Worm (Caenorhabditis elegans): ENCODE measurements around the gene K01D12.7.

The K01D12.7 gene

DNA sequence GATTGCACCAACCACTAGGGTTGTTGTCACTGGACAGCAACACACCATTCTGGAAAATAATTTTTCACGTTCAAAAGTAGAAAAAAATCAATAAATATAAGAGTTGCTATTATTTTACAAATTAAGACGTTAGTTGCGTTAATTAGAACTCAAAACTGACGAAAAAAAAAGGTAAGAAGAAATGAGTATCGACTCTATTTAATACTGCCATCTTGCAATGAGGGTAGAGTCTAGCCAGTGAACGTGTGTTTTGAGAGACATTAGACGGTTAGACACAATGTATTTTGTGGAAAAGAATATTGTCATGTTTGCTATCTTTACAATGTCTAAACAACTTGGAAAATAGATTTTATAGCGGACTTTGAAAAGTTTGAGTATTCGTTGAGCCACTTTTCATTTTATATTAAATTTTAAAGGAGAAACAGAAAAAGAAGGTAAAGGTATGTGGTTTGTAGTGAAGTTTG, 12.4 kb upstream of the K01D12.7 start, which contains the start of gene cdr-6 (continued):
- TF ChIP-seq T20F7.1 (GFP tag; optimal IDR thresholded peaks at IDR 0.05), result peak; percentile 18
- 0 out of 2 replicates have a peak, but pooled peaks have one; percentile 10 for TF ChIP-seq hmg-1.1 (GFP tag; IDR thresholded peaks at IDR 0.05)
- TF ChIP-seq nhr-28 (tag; optimal IDR thresholded peaks at IDR 0.05), result peak; percentile 77
- peak; percentile 52 for TF ChIP-seq nhr-6 (tag; optimal IDR thresholded peaks at IDR 0.05)
- no peak for TF ChIP-seq madf-9 (GFP tag; conservative IDR thresholded peaks at IDR 0.05)
- TF ChIP-seq rbr-2 (tag; optimal IDR thresholded peaks at IDR 0.05), result no peak
- TF ChIP-seq mxl-3 (GFP tag; optimal IDR thresholded peaks at IDR 0.05), result no peak
- TF ChIP-seq hlh-30 (tag; optimal IDR thresholded peaks at IDR 0.05; ENCODE audit: insufficient read depth), result peak; percentile 17
- TF ChIP-seq unc-62 (GFP tag; optimal IDR thresholded peaks at IDR 0.05 in 1 of 2), result peak in 1 of 2 experiments; percentile 83
- no peak for TF ChIP-seq unc-62 (tag; optimal IDR thresholded peaks at IDR 0.05)
- no peak for TF ChIP-seq egl-27 (tag; optimal IDR thresholded peaks at IDR 0.05)
- no peak for TF ChIP-seq daf-16 (GFP tag; optimal IDR thresholded peaks at IDR 0.05)
- TF ChIP-seq daf-16 (tag; optimal IDR thresholded peaks at IDR 0.05), result peak; percentile 79
- peak; percentile 51 for TF ChIP-seq dmd-6 (GFP tag; IDR thresholded peaks at IDR 0.05)

DNA sequence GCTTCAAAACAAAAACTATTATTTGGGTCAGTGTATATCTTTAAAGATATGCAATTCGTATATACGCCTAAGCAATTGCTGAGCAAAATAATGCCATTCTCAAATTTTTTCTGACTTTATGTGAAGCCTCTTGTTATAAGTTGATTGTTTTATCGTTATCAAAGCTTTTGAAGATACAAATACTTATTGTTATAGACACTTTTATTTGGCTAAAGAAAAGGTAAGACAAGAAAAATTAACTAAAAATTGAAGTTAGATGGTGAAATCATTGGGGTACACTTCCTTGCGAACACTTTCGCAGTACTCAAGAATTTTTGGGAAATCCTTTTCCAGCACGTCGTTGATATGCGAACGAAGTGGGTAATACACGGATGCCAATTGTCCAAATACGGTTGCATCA, 11.0 kb upstream of the K01D12.7 start:
- TF ChIP-seq unc-62 (GFP tag; optimal IDR thresholded peaks at IDR 0.05 in 1 of 2) (peak in 1 of 2 experiments; percentile 80), unc-62 (tag; optimal IDR thresholded peaks at IDR 0.05) (no peak), nhr-11 (tag; optimal IDR thresholded peaks at IDR 0.05) (no peak)

- TF ChIP-seq nhr-28 (tag; optimal IDR thresholded peaks at IDR 0.05) (peak; percentile 13), ceh-44 (GFP tag; IDR thresholded peaks at IDR 0.05) (no peak)
Observed at ce11 chrV:12411909-12412308, 10.6 kb upstream of the K01D12.7 start, which contains the start of gene cdr-7. Gene cdr-7, minus strand, starts transcription at chrV:12412113.

DNA sequence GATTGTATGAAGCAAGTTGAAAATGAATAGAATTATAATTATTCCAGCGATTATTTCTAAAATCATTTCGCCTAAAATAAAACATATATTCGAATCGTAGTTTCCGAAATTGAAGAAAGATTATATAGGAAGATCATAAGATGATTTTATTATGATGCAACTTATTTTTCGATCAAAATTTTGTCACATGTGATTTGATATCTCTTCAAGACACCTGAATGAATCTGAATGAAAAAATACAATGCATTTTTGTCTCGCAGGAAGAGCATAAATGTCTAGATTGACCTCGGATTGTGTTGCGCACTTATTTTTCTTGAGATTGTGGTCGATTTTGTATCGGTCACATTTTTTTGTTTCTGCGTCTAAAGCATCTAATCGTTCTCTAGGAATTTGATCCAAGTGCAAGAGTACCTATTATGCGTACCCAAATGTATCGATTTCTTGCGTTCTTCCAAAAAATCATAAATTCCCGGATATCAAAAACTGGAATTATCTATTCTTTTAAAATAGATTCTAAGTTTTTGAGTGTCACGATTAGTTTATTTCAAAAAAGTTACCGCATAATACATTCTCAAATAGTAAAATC, 9.2 kb upstream of the K01D12.7 start, which contains the start of gene hrg-2:
TSS of gene hrg-2 (minus strand) at position 98 of the 586 bp plus-strand sequence.
- TF ChIP-seq mep-1 (tag; optimal IDR thresholded peaks at IDR 0.05) (peak; percentile 2), dve-1 (tag; optimal IDR thresholded peaks at IDR 0.05; ENCODE audit: insufficient read depth) (peak; percentile 11), aha-1 (tag) (peak; percentile 31), pha-4 (GFP tag; IDR thresholded peaks at IDR 0.05) (no peak), pha-4 (tag; optimal IDR thresholded peaks at IDR 0.05) (no peak), vab-7 (GFP tag; IDR thresholded peaks at IDR 0.05) (no peak), hlh-30 (tag; optimal IDR thresholded peaks at IDR 0.05; ENCODE audit: insufficient read depth) (peak; percentile 40), lir-3 (tag; optimal IDR thresholded peaks at IDR 0.05) (no peak), nhr-48 (tag; optimal IDR thresholded peaks at IDR 0.05) (peak; percentile 64), dmd-6 (GFP tag; IDR thresholded peaks at IDR 0.05) (no peak), lin-39 (tag; optimal IDR thresholded peaks at IDR 0.05) (no peak), nhr-28 (tag; optimal IDR thresholded peaks at IDR 0.05) (peak; percentile 14), ztf-7 (tag; optimal IDR thresholded peaks at IDR 0.05) (peak; percentile 93), madf-5 (GFP tag; IDR thresholded peaks at IDR 0.05) (no peak), lin-38 (GFP tag; IDR thresholded peaks at IDR 0.05) (no peak), madf-9 (GFP tag; conservative IDR thresholded peaks at IDR 0.05) (no peak)

ce11 chrV:12408996-12409395, 7.7 kb upstream of the K01D12.7 start:
- TF ChIP-seq Y5F2A.4 (GFP tag; optimal IDR thresholded peaks at IDR 0.05) (no peak), daf-16 (GFP tag; optimal IDR thresholded peaks at IDR 0.05) (peak in 1 of 2 experiments; percentile 21), daf-16 (tag; optimal IDR thresholded peaks at IDR 0.05) (peak; percentile 11), lsy-2 (tag; optimal IDR thresholded peaks at IDR 0.05) (peak in 1 of 2 experiments; percentile 33), hif-1 (tag; optimal IDR thresholded peaks at IDR 0.05) (no peak), mep-1 (tag; optimal IDR thresholded peaks at IDR 0.05) (peak; percentile 51), nhr-10 (tag; optimal IDR thresholded peaks at IDR 0.05) (no peak), ztf-7 (tag; optimal IDR thresholded peaks at IDR 0.05) (no peak), nhr-6 (tag; optimal IDR thresholded peaks at IDR 0.05) (peak; percentile 26), nhr-28 (tag; optimal IDR thresholded peaks at IDR 0.05) (peak; percentile 91), hlh-11 (tag; optimal IDR thresholded peaks at IDR 0.05) (peak; percentile 33), dve-1 (tag; optimal IDR thresholded peaks at IDR 0.05; ENCODE audit: insufficient read depth) (peak; percentile 14), T20F7.1 (GFP tag; optimal IDR thresholded peaks at IDR 0.05) (peak; percentile 29), nhr-48 (tag; optimal IDR thresholded peaks at IDR 0.05) (no peak)
